Fruit fly (Drosophila melanogaster) whole organism, embryonic: Measurements from ENCODE around the gene Pax.

Source experiments
- B-H1 ChIP-seq: fragments of 200-800 bp; sonication (Bioruptor generic); IDR thresholded peaks from 3 replicates; pipeline ENCODE4 v1.3.6; 2022; ENCODE audit warnings: missing biosample characterization, missing genetic modification characterization
- CG11247 ChIP-seq: fragments of 200-800 bp; sonication (Bioruptor generic); IDR thresholded peaks from 2 replicates; pipeline ENCODE4 v1.3.6; 2022; ENCODE audit warnings: missing biosample characterization, missing genetic modification characterization
- CG13123 ChIP-seq: fragments of 200-800 bp; sonication (Bioruptor generic); optimal IDR thresholded peaks from 2 replicates; lab custom pipeline; 2016; ENCODE audit warnings: missing biosample characterization, missing genetic modification characterization
- CG14441 ChIP-seq: fragments of 200-800 bp; sonication (Bioruptor generic); IDR thresholded peaks from 2 replicates; pipeline ENCODE4 v1.3.6; 2022; ENCODE audit warnings: missing biosample characterization, missing genetic modification characterization
- CG17385 ChIP-seq: fragments of 200-800 bp; sonication (Bioruptor generic); optimal IDR thresholded peaks from 3 replicates; lab custom pipeline; 2018; ENCODE audit warnings: missing biosample characterization, mild to moderate bottlenecking, missing genetic modification characterization
- CG17912 ChIP-seq: fragments of 200-800 bp; sonication (Bioruptor generic); optimal IDR thresholded peaks from 2 replicates; lab custom pipeline; 2018; ENCODE audit warnings: missing biosample characterization, mild to moderate bottlenecking, missing genetic modification characterization
- CG1792 ChIP-seq: fragments of 200-800 bp; sonication (Bioruptor generic); optimal IDR thresholded peaks from 2 replicates; lab custom pipeline; 2016; ENCODE audit warnings: missing biosample characterization, missing genetic modification characterization
- CG2116 ChIP-seq: fragments of 200-800 bp; sonication (Bioruptor generic); optimal IDR thresholded peaks from 3 replicates; lab custom pipeline; 2018; ENCODE audit warnings: missing biosample characterization, mild to moderate bottlenecking, missing genetic modification characterization
- CG30020 ChIP-seq: fragments of 200-800 bp; optimal IDR thresholded peaks from 2 replicates; lab custom pipeline; 2019; ENCODE audit warnings: missing biosample characterization, mild to moderate bottlenecking, missing genetic modification characterization, moderate library complexity
- CG3838 ChIP-seq: fragments of 200-800 bp; sonication (Bioruptor generic); optimal IDR thresholded peaks from 3 replicates; lab custom pipeline; 2016; ENCODE audit warnings: missing biosample characterization, missing genetic modification characterization
- CG6791 ChIP-seq: fragments of 200-800 bp; sonication (Bioruptor generic); IDR thresholded peaks from 3 replicates; pipeline ENCODE4 v1.3.6; 2022; ENCODE audit warnings: missing biosample characterization, missing genetic modification characterization; ENCODE audit not compliant: partially characterized antibody
- CrebB ChIP-seq: fragments of 200-800 bp; sonication (Bioruptor generic); optimal IDR thresholded peaks from 3 replicates; lab custom pipeline; 2018; ENCODE audit warnings: missing biosample characterization, mild to moderate bottlenecking, missing genetic modification characterization
- D19A ChIP-seq: fragments of 200-800 bp; optimal IDR thresholded peaks from 3 replicates; lab custom pipeline; 2019; ENCODE audit warnings: missing biosample characterization, mild to moderate bottlenecking, missing genetic modification characterization, moderate library complexity
- D19B ChIP-seq: fragments of 200-800 bp; sonication (Bioruptor generic); optimal IDR thresholded peaks from 2 replicates; lab custom pipeline; 2017; ENCODE audit warnings: missing biosample characterization, mild to moderate bottlenecking, missing genetic modification characterization
- Dad ChIP-seq: fragments of 200-800 bp; sonication (Bioruptor generic); optimal IDR thresholded peaks from 3 replicates; lab custom pipeline; 2016; ENCODE audit warnings: missing biosample characterization, missing genetic modification characterization
- Doc2 ChIP-seq: fragments of 200-800 bp; sonication (Bioruptor generic); IDR thresholded peaks from 2 replicates; pipeline ENCODE4 v1.3.6; 2022; ENCODE audit warnings: missing biosample characterization, missing genetic modification characterization
- Doc3 ChIP-seq: fragments of 200-800 bp; sonication (Bioruptor generic); IDR thresholded peaks from 3 replicates; pipeline ENCODE4 v1.3.6; 2022; ENCODE audit warnings: missing biosample characterization, missing genetic modification characterization; ENCODE audit not compliant: partially characterized antibody
- Ets65A ChIP-seq: fragments of 200-800 bp; sonication (Bioruptor generic); peaks from one replicate; lab custom pipeline; 2016; ENCODE audit warnings: missing biosample characterization, missing genetic modification characterization
- Fer3 ChIP-seq: fragments of 200-800 bp; sonication (Bioruptor generic); optimal IDR thresholded peaks from 2 replicates; lab custom pipeline; 2018; ENCODE audit warnings: missing biosample characterization, mild to moderate bottlenecking, missing genetic modification characterization, moderate library complexity
- Jarid2 ChIP-seq: fragments of 200-800 bp; sonication (Bioruptor generic); optimal IDR thresholded peaks from 3 replicates; lab custom pipeline; 2017; ENCODE audit warnings: mild to moderate bottlenecking, missing biosample characterization, missing genetic modification reagents, missing genetic modification characterization
- Med ChIP-seq: fragments of 200-800 bp; sonication (Bioruptor generic); peaks from one replicate; lab custom pipeline; 2016; ENCODE audit warnings: missing biosample characterization, missing genetic modification characterization, mild to moderate bottlenecking, inconsistent platforms, moderate library complexity
- Mrtf ChIP-seq: fragments of 200-800 bp; sonication (Bioruptor generic); IDR thresholded peaks from 3 replicates; pipeline ENCODE4 v1.3.6; 2022; ENCODE audit warnings: missing biosample characterization, missing genetic modification characterization
- NC2α ChIP-seq: fragments of 200-800 bp; sonication (Bioruptor generic); optimal IDR thresholded peaks from 2 replicates; lab custom pipeline; 2016; ENCODE audit warnings: missing biosample characterization, missing genetic modification characterization
- Nf-YA ChIP-seq: fragments of 200-800 bp; sonication (Bioruptor generic); IDR thresholded peaks from 2 replicates; pipeline ENCODE4 v1.3.6; 2022; ENCODE audit warnings: missing biosample characterization, missing genetic modification characterization
- Pdp1 ChIP-seq, 2 experiments: fragments of 200-800 bp; sonication (Bioruptor generic); optimal IDR thresholded peaks; 3 replicates each; lab custom pipeline; 2016; ENCODE audit warnings: missing biosample characterization in 2 of 2, missing genetic modification characterization in 2 of 2, mild to moderate bottlenecking in 1 of 2, moderate library complexity in 1 of 2
- Side ChIP-seq: fragments of 200-800 bp; sonication (Bioruptor generic); optimal IDR thresholded peaks from 2 replicates; lab custom pipeline; 2016; ENCODE audit warnings: missing biosample characterization, missing genetic modification characterization
- Six4 ChIP-seq: fragments of 200-800 bp; sonication (Bioruptor generic); optimal IDR thresholded peaks from 2 replicates; lab custom pipeline; 2016; ENCODE audit warnings: missing biosample characterization, missing genetic modification characterization
- Sox102F ChIP-seq: fragments of 200-800 bp; sonication (Bioruptor generic); optimal IDR thresholded peaks from 2 replicates; lab custom pipeline; 2018; ENCODE audit warnings: missing biosample characterization, mild to moderate bottlenecking, missing genetic modification characterization, moderate library complexity
- Ssrp ChIP-seq: fragments of 200-800 bp; sonication (Bioruptor generic); optimal IDR thresholded peaks from 2 replicates; lab custom pipeline; 2018; ENCODE audit warnings: missing biosample characterization, mild to moderate bottlenecking, missing genetic modification characterization, moderate library complexity
- Vsx1 ChIP-seq: fragments of 200-800 bp; sonication (Bioruptor generic); optimal IDR thresholded peaks from 2 replicates; lab custom pipeline; 2017; ENCODE audit warnings: missing biosample characterization, mild to moderate bottlenecking, missing genetic modification characterization, missing genetic modification reagents
- chinmo ChIP-seq: fragments of 200-800 bp; sonication (Bioruptor generic); IDR thresholded peaks from 4 replicates; pipeline ENCODE4 v1.3.6; 2022; ENCODE audit warnings: missing biosample characterization, missing genetic modification characterization; ENCODE audit not compliant: partially characterized antibody
- dysf ChIP-seq: fragments of 200-800 bp; sonication (Bioruptor generic); IDR thresholded peaks from 3 replicates; pipeline ENCODE4 v1.3.6; 2022; ENCODE audit warnings: missing biosample characterization, missing genetic modification characterization
- esg ChIP-seq: fragments of 200-800 bp; sonication (Bioruptor generic); conservative IDR thresholded peaks from 2 replicates; pipeline ENCODE4 v1.3.6; 2022; ENCODE audit warnings: missing biosample characterization, missing genetic modification characterization
- ewg ChIP-seq: fragments of 200-800 bp; sonication (Bioruptor generic); optimal IDR thresholded peaks from 3 replicates; lab custom pipeline; 2017; ENCODE audit warnings: mild to moderate bottlenecking, missing biosample characterization, missing genetic modification reagents, missing genetic modification characterization
- hkb ChIP-seq, 2 experiments: fragments of 200-800 bp in 1 of 2; fragments of >200 bp in 1 of 2; sonication (Bioruptor generic) in 1 of 2; IDR thresholded peaks in 1 of 2; optimal IDR thresholded peaks in 1 of 2; 2 replicates each; pipeline versions ENCODE4 v1.3.6 to Lab custom; 2017 to 2022; ENCODE audit warnings: missing biosample characterization in 1 of 2, missing genetic modification characterization in 1 of 2
- ind ChIP-seq: fragments of 200-800 bp; sonication (Bioruptor generic); optimal IDR thresholded peaks from 3 replicates; lab custom pipeline; 2016; ENCODE audit warnings: missing biosample characterization, missing genetic modification characterization
- jing ChIP-seq: fragments of 200-800 bp; sonication (Bioruptor generic); optimal IDR thresholded peaks from 2 replicates; lab custom pipeline; 2018; ENCODE audit warnings: missing biosample characterization, mild to moderate bottlenecking, missing genetic modification characterization
- lab ChIP-seq: fragments of 200-800 bp; sonication (Bioruptor generic); optimal IDR thresholded peaks from 3 replicates; lab custom pipeline; 2017; ENCODE audit warnings: missing biosample characterization, missing genetic modification characterization, mild to moderate bottlenecking, moderate library complexity, missing genetic modification reagents
- lbe ChIP-seq: fragments of 200-800 bp; sonication (Bioruptor generic); optimal IDR thresholded peaks from 2 replicates; lab custom pipeline; 2016; ENCODE audit warnings: missing biosample characterization, mild to moderate bottlenecking, missing genetic modification characterization
- maf-S ChIP-seq: fragments of 200-800 bp; sonication (Bioruptor generic); optimal IDR thresholded peaks from 2 replicates; lab custom pipeline; 2016; ENCODE audit warnings: missing biosample characterization, missing genetic modification characterization
- otp ChIP-seq: fragments of 200-800 bp; sonication (Bioruptor generic); IDR thresholded peaks from 3 replicates; pipeline ENCODE4, ENCODE4 v1.3.6; 2022; ENCODE audit warnings: missing biosample characterization, missing genetic modification characterization
- prd ChIP-seq, 3 experiments: fragments of >200 bp in 2 of 3; fragments of 200-800 bp in 1 of 3; sonication (Bioruptor generic) in 1 of 3; optimal IDR thresholded peaks in 2 of 3; IDR thresholded peaks in 1 of 3; 2 replicates in 2 of 3; 3 replicates in 1 of 3; pipeline versions ENCODE4 v1.3.6 to Lab custom; 2017 to 2022; ENCODE audit warnings: missing biosample characterization in 1 of 3, missing genetic modification characterization in 1 of 3
- row ChIP-seq: fragments of 200-800 bp; sonication (Bioruptor generic); IDR thresholded peaks from 3 replicates; pipeline ENCODE4 v1.3.6; 2022; ENCODE audit warnings: missing biosample characterization, missing genetic modification characterization
- sc ChIP-seq, 3 experiments: fragments of >200 bp in 2 of 3; fragments of 200-800 bp in 1 of 3; sonication (Bioruptor generic) in 1 of 3; optimal IDR thresholded peaks; 2 replicates in 2 of 3; 3 replicates in 1 of 3; lab custom pipeline; 2017; ENCODE audit warnings: mild to moderate bottlenecking in 1 of 3, missing biosample characterization in 1 of 3, missing genetic modification characterization in 1 of 3, missing genetic modification reagents in 1 of 3
- seq ChIP-seq: fragments of 200-800 bp; sonication (Bioruptor generic); IDR thresholded peaks from 2 replicates; pipeline ENCODE4 v1.3.6; 2022; ENCODE audit warnings: missing biosample characterization, missing genetic modification characterization
- slbo ChIP-seq: fragments of 200-800 bp; sonication (Bioruptor generic); IDR thresholded peaks from 2 replicates; pipeline ENCODE4 v1.3.6; 2022; ENCODE audit warnings: missing biosample characterization, missing genetic modification characterization
- toy ChIP-seq: fragments of 200-800 bp; sonication (Bioruptor generic); IDR thresholded peaks from 2 replicates; pipeline ENCODE4 v1.3.6; 2022; ENCODE audit warnings: missing biosample characterization, missing genetic modification characterization

The Pax gene

dm6 chr2L:19398317-19399234 is 27.8 kb downstream of the Pax start, which contains the start of gene CG17544 (continued):
- no peak for TF ChIP-seq sc (optimal IDR thresholded peaks at IDR 0.05; lab: Kevin White, UChicago)
- TF ChIP-seq sc (GFP tag; optimal IDR thresholded peaks at IDR 0.05; lab: Kevin White, UChicago): peak; percentile 78
- no peak for TF ChIP-seq CG11247 (GFP tag; lab: Robert Waterston, UW)
- TF ChIP-seq CG13123 (GFP tag; lab: Kevin White, UChicago): peak; percentile 23
- peak; percentile 30; the same call in 1 of the 3 replicates for TF ChIP-seq otp (GFP tag; lab: Robert Waterston, UW)
- TF ChIP-seq Fer3 (tag; lab: Kevin White, UChicago): peak; percentile 68
- TF ChIP-seq lab (GFP tag; lab: Kevin White, UChicago): peak; percentile 91
- TF ChIP-seq jing: no peak
- no peak for TF ChIP-seq CG3838 (GFP tag; lab: Kevin White, UChicago)
- no peak for TF ChIP-seq maf-S (GFP tag; lab: Kevin White, UChicago)
- no peak for TF ChIP-seq CG1792 (GFP tag; lab: Kevin White, UChicago)
- peak; percentile 40 for TF ChIP-seq esg (GFP tag; lab: Robert Waterston, UW)
- no peak for TF ChIP-seq NC2α (GFP tag; lab: Kevin White, UChicago)
- no peak for TF ChIP-seq B-H1 (GFP tag; lab: Robert Waterston, UW)
- TF ChIP-seq Six4 (GFP tag; lab: Kevin White, UChicago): peak; percentile 80
- peak; percentile 76 for TF ChIP-seq slbo (GFP tag; lab: Robert Waterston, UW)
- TF ChIP-seq CrebB (tag; lab: Kevin White, UChicago): no peak
- peak; percentile 44 for TF ChIP-seq CG17912 (GFP tag; lab: Kevin White, UChicago)
- TF ChIP-seq prd (optimal IDR thresholded peaks at IDR 0.05; lab: Kevin White, UChicago): no peak
- TF ChIP-seq prd (GFP tag; IDR thresholded peaks at IDR 0.05; lab: Robert Waterston, UW): peak; percentile 71
- peak; percentile 99 for TF ChIP-seq CG17385
- TF ChIP-seq ind (GFP tag; lab: Kevin White, UChicago): peak; percentile 74
- no peak for TF ChIP-seq Doc3 (GFP tag; lab: Robert Waterston, UW)
- TF ChIP-seq toy: no peak
- peak; percentile 29 to 33 for TF ChIP-seq Pdp1 (GFP tag; optimal IDR thresholded peaks at IDR 0.05; lab: Kevin White, UChicago)
- no peak for TF ChIP-seq Dad (GFP tag; lab: Kevin White, UChicago)
- peak; percentile 72 for TF ChIP-seq dysf (GFP tag; lab: Robert Waterston, UW)
- no peak for TF ChIP-seq Nf-YA
- TF ChIP-seq CG14441 (GFP tag; lab: Robert Waterston, UW): peak; percentile 41
- TF ChIP-seq D19B (GFP tag; lab: Kevin White, UChicago): peak; percentile 72
- TF ChIP-seq Mrtf: 0 out of 3 replicates have a peak, but pooled peaks have one; percentile 52
- no peak for TF ChIP-seq hkb (optimal IDR thresholded peaks at IDR 0.05; lab: Kevin White, UChicago)
- no peak; the same call in none of the 2 replicates for TF ChIP-seq hkb (GFP tag; IDR thresholded peaks at IDR 0.05; lab: Robert Waterston, UW)
- TF ChIP-seq Med: peak; percentile 82
- peak; percentile 64 for TF ChIP-seq Jarid2 (GFP tag; lab: Kevin White, UChicago)
- TF ChIP-seq CG30020 (tag; lab: Kevin White, UChicago): peak; percentile 49
- TF ChIP-seq D19A (tag; lab: Kevin White, UChicago): peak; percentile 71
- peak; percentile 32; the same call in 1 of the 3 replicates for TF ChIP-seq CG6791 (GFP tag; lab: Robert Waterston, UW)
- TF ChIP-seq Vsx1 (GFP tag; lab: Kevin White, UChicago): peak; percentile 53
- peak; percentile 76 for TF ChIP-seq Ssrp
- TF ChIP-seq row (GFP tag; lab: Robert Waterston, UW): peak; percentile 73
- TF ChIP-seq CG2116 (GFP tag; lab: Kevin White, UChicago): peak; percentile 21
- TF ChIP-seq ewg (GFP tag; lab: Kevin White, UChicago): peak; percentile 62
- no peak for TF ChIP-seq Doc2 (GFP tag; lab: Robert Waterston, UW)
- peak; percentile 29 for TF ChIP-seq lbe (GFP tag; lab: Kevin White, UChicago)
- peak; percentile 71 for TF ChIP-seq Sox102F
- no peak; the same call in 1 of the 2 replicates for TF ChIP-seq seq (GFP tag; lab: Robert Waterston, UW)
- TF ChIP-seq Side: peak; percentile 23
- peak; percentile 92 for TF ChIP-seq chinmo (GFP tag; lab: Robert Waterston, UW)
- peak; percentile 91 for TF ChIP-seq Ets65A (GFP tag; lab: Kevin White, UChicago)
